Worm (Caenorhabditis elegans): ENCODE results near the gene srab-8.

- TF ChIP-seq nhr-76 (tag; optimal IDR thresholded peaks at IDR 0.05) (no peak), nhr-237 (tag; optimal IDR thresholded peaks at IDR 0.05) (no peak), elt-2 (tag; optimal IDR thresholded peaks at IDR 0.05) (no peak), fkh-10 (GFP tag; optimal IDR thresholded peaks at IDR 0.05) (no peak), ama-1 (optimal IDR thresholded peaks at IDR 0.05) (no peak), hmg-11 (tag; optimal IDR thresholded peaks at IDR 0.05) (no peak), egl-27 (tag; optimal IDR thresholded peaks at IDR 0.05) (no peak), nhr-28 (tag; optimal IDR thresholded peaks at IDR 0.05) (no peak), lsy-12 (tag; optimal IDR thresholded peaks at IDR 0.05) (no peak)
Observed at ce11 chrV:3128803-3129202, 47.5 kb upstream of the srab-8 start, which contains the start of gene tat-6.

All from whole organism, L3 larva.